Worm (Caenorhabditis elegans) whole organism, mixed stage, embryonic: ENCODE measurements around the gene C46H3.2.

Source experiments
- blmp-1 ChIP-seq: fragments of 150-350 bp; optimal IDR thresholded peaks from 2 replicates; lab custom pipeline; 2014; ENCODE audit warnings: missing biosample characterization, missing genetic modification characterization
- ces-1 ChIP-seq: fragments of 150-350 bp; optimal IDR thresholded peaks from 2 replicates; lab custom pipeline; 2014; ENCODE audit warnings: missing biosample characterization, missing genetic modification reagents, missing genetic modification characterization
- elt-3 ChIP-seq: fragments of 150-350 bp; optimal IDR thresholded peaks from 2 replicates; lab custom pipeline; 2014; ENCODE audit warnings: missing biosample characterization, missing genetic modification characterization
- ham-2 ChIP-seq: fragments of 200-800 bp; sonication (Bioruptor generic); optimal IDR thresholded peaks from 2 replicates; lab custom pipeline; 2018; ENCODE audit warnings: mild to moderate bottlenecking, missing genetic modification characterization, missing compliant biosample characterization
- lsy-2 ChIP-seq: fragments of 150-350 bp; optimal IDR thresholded peaks from 2 replicates; lab custom pipeline; 2014; ENCODE audit warnings: missing biosample characterization, missing genetic modification characterization
- mep-1 ChIP-seq: fragments of 150-350 bp; optimal IDR thresholded peaks from 2 replicates; lab custom pipeline; 2017; ENCODE audit warnings: missing biosample characterization, missing genetic modification reagents, missing genetic modification characterization, inconsistent platforms
- nhr-12 ChIP-seq: fragments of 150-350 bp; optimal IDR thresholded peaks from 2 replicates; lab custom pipeline; 2014; ENCODE audit warnings: missing biosample characterization, missing genetic modification characterization
- nhr-28 ChIP-seq: fragments of 150-350 bp; optimal IDR thresholded peaks from 2 replicates; lab custom pipeline; 2014; ENCODE audit warnings: missing biosample characterization, missing genetic modification characterization
- pha-4 ChIP-seq: fragments of 150-350 bp; optimal IDR thresholded peaks from 2 replicates; lab custom pipeline; 2018; ENCODE audit warnings: missing biosample characterization, missing genetic modification reagents, missing genetic modification characterization
- snpc-4 ChIP-seq: fragments of 150-350 bp; optimal IDR thresholded peaks from 2 replicates; lab custom pipeline; 2014; ENCODE audit warnings: missing biosample characterization, missing genetic modification characterization
- unc-39 ChIP-seq: fragments of 150-350 bp; optimal IDR thresholded peaks from 2 replicates; lab custom pipeline; 2014; ENCODE audit warnings: missing biosample characterization, missing genetic modification characterization
- unc-62 ChIP-seq: fragments of 150-350 bp; optimal IDR thresholded peaks from 2 replicates; lab custom pipeline; 2014; ENCODE audit warnings: missing biosample characterization, missing genetic modification reagents, missing genetic modification characterization
- zip-8 ChIP-seq: fragments of 150-350 bp; optimal IDR thresholded peaks from 2 replicates; lab custom pipeline; 2014; ENCODE audit warnings: missing biosample characterization, missing genetic modification characterization

DNA sequence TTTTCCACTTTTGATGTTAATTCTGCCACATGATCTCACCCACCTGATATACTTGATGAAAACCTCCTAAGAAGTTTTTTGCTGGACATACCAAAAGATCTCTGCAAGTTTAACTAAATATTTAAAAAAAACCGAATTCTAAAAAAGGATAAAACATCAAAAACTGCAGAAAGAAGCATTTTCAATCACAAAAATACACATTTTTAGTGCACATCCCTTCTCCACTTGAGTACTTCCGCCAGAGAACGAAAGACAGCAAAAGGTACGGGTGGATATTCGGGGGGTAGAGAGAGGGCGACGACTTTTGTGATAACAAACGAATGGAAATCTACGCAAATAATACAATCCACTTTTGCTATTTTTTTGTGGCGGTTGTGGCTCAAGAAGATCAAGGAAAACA is at the start of gene C46H3.2:
- TF ChIP-seq unc-62 (GFP tag; lab: Kevin White, UChicago) (no peak), pha-4 (tag; lab: Kevin White, UChicago) (no peak), ces-1 (GFP tag; lab: Kevin White, UChicago) (no peak), ham-2 (GFP tag; lab: Kevin White, UChicago) (no peak), snpc-4 (tag; lab: Kevin White, UChicago) (no peak), nhr-28 (tag; lab: Kevin White, UChicago) (no peak), blmp-1 (tag; lab: Kevin White, UChicago) (no peak), mep-1 (tag; lab: Kevin White, UChicago) (no peak), zip-8 (tag; lab: Kevin White, UChicago) (no peak), unc-39 (tag; lab: Kevin White, UChicago) (no peak), elt-3 (tag; lab: Kevin White, UChicago) (no peak), nhr-12 (no peak), lsy-2 (no peak)
